Worm (Caenorhabditis elegans): Measurements from ENCODE around the gene gly-12.

DNA sequence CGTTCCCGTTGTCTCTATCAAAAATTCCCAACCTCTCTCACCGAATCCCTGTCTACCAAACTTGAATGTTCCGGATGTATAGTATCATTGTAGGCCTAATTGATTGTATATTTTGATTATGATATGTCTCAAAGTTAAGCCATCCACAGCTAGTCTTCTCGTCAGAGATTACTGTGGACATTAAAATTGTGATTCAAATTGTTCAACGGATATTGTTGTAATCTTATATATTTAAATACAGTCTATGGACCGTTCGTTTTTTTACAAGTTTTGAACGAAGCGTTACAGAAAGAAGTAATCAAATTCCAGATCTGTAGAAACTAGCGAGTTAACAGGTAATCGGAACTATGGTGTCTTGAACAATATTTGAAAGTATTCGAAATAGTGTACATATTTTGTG, 4.9 kb upstream of the gly-12 start, which contains the start of gene F48E3.9:
- no peak for TF ChIP-seq W03F9.2 (tag; optimal IDR thresholded peaks at IDR 0.05)
- no peak for TF ChIP-seq him-1 (tag; optimal IDR thresholded peaks at IDR 0.05)
